Fruit fly (Drosophila melanogaster) whole organism, embryonic: ENCODE results near the gene CG16710.

Source experiments
- Adf1 ChIP-seq: fragments of 200-800 bp; sonication (Bioruptor generic); IDR thresholded peaks from 2 replicates; pipeline ENCODE4 v1.3.6; 2022; ENCODE audit warnings: missing biosample characterization, missing genetic modification characterization
- Asciz ChIP-seq: fragments of 200-800 bp; sonication (Bioruptor generic); optimal IDR thresholded peaks from 2 replicates; lab custom pipeline; 2017; ENCODE audit warnings: missing biosample characterization, mild to moderate bottlenecking, missing genetic modification characterization, missing genetic modification reagents
- Atf6 ChIP-seq: fragments of 200-800 bp; sonication (Bioruptor generic); IDR thresholded peaks from 2 replicates; pipeline ENCODE4 v1.3.6; 2022; ENCODE audit warnings: missing biosample characterization, missing genetic modification characterization
- CG10462 ChIP-seq: fragments of 200-800 bp; sonication (Bioruptor generic); optimal IDR thresholded peaks from 2 replicates; lab custom pipeline; 2016; ENCODE audit warnings: missing biosample characterization, missing genetic modification characterization
- CG11085 ChIP-seq: fragments of 200-800 bp; sonication (Bioruptor generic); IDR thresholded peaks from 2 replicates; pipeline ENCODE4 v1.3.6; 2022; ENCODE audit warnings: missing biosample characterization, missing genetic modification characterization
- CG13424 ChIP-seq: fragments of 200-800 bp; sonication (Bioruptor generic); optimal IDR thresholded peaks from 2 replicates; lab custom pipeline; 2019; ENCODE audit warnings: missing biosample characterization, mild to moderate bottlenecking, missing genetic modification characterization, moderate library complexity
- CG15479 ChIP-seq: fragments of 200-800 bp; sonication (Bioruptor generic); optimal IDR thresholded peaks from 3 replicates; lab custom pipeline; 2019; ENCODE audit warnings: missing biosample characterization, mild to moderate bottlenecking, missing genetic modification characterization, moderate library complexity
- CG15514 ChIP-seq: fragments of 200-800 bp; sonication (Bioruptor generic); optimal IDR thresholded peaks from 3 replicates; lab custom pipeline; 2017; ENCODE audit warnings: missing biosample characterization, missing genetic modification characterization, mild to moderate bottlenecking, moderate library complexity, missing genetic modification reagents
- CG2202 ChIP-seq: fragments of 200-800 bp; sonication (Bioruptor generic); optimal IDR thresholded peaks from 2 replicates; lab custom pipeline; 2018; ENCODE audit warnings: missing biosample characterization, mild to moderate bottlenecking, missing genetic modification characterization
- CG4360 ChIP-seq: fragments of 200-800 bp; sonication (Bioruptor generic); IDR thresholded peaks from 2 replicates; pipeline ENCODE4 v1.3.6; 2022; ENCODE audit warnings: missing biosample characterization, missing genetic modification characterization
- CG4424 ChIP-seq: fragments of 200-800 bp; sonication (Bioruptor generic); optimal IDR thresholded peaks from 3 replicates; lab custom pipeline; 2016; ENCODE audit warnings: missing biosample characterization, missing genetic modification characterization
- CG4707 ChIP-seq: fragments of 200-800 bp; sonication (Bioruptor generic); optimal IDR thresholded peaks from 2 replicates; lab custom pipeline; 2018; ENCODE audit warnings: missing biosample characterization, mild to moderate bottlenecking, missing genetic modification characterization, moderate library complexity
- CG6683 ChIP-seq: fragments of 200-800 bp; sonication (Bioruptor generic); optimal IDR thresholded peaks from 2 replicates; lab custom pipeline; 2017; ENCODE audit warnings: missing biosample characterization, mild to moderate bottlenecking, missing genetic modification characterization, missing genetic modification reagents
- CG9932 ChIP-seq: fragments of 200-800 bp; sonication (Bioruptor generic); IDR thresholded peaks from 2 replicates; pipeline ENCODE4 v1.3.6; 2022; ENCODE audit warnings: missing biosample characterization, missing genetic modification characterization
- CrebB ChIP-seq: fragments of 200-800 bp; sonication (Bioruptor generic); optimal IDR thresholded peaks from 3 replicates; lab custom pipeline; 2018; ENCODE audit warnings: missing biosample characterization, mild to moderate bottlenecking, missing genetic modification characterization
- ERR ChIP-seq: fragments of 200-800 bp; sonication (Bioruptor generic); optimal IDR thresholded peaks from 2 replicates; lab custom pipeline; 2016; ENCODE audit warnings: missing biosample characterization, missing genetic modification characterization
- Fer2 ChIP-seq: fragments of 200-800 bp; sonication (Bioruptor generic); optimal IDR thresholded peaks from 2 replicates; lab custom pipeline; 2018; ENCODE audit warnings: missing biosample characterization, mild to moderate bottlenecking, missing genetic modification characterization, moderate library complexity
- Hr39 ChIP-seq: fragments of >200 bp; optimal IDR thresholded peaks from 2 replicates; lab custom pipeline; 2017
- Hr78 ChIP-seq, 2 experiments: fragments of 200-800 bp in 1 of 2; fragments of >200 bp in 1 of 2; sonication (Bioruptor generic) in 1 of 2; optimal IDR thresholded peaks; 2 replicates each; lab custom pipeline; 2017 to 2019; ENCODE audit warnings: missing biosample characterization in 2 of 2, missing genetic modification characterization in 2 of 2, mild to moderate bottlenecking in 1 of 2, moderate library complexity in 1 of 2
- MTF-1 ChIP-seq: fragments of 200-800 bp; sonication (Bioruptor generic); optimal IDR thresholded peaks from 2 replicates; lab custom pipeline; 2018; ENCODE audit warnings: missing biosample characterization, mild to moderate bottlenecking, missing genetic modification characterization, borderline replicate concordance
- Meics ChIP-seq: fragments of 200-800 bp; sonication (Bioruptor generic); optimal IDR thresholded peaks from 2 replicates; lab custom pipeline; 2017; ENCODE audit warnings: missing biosample characterization, mild to moderate bottlenecking, missing genetic modification characterization
- Mrtf ChIP-seq: fragments of 200-800 bp; sonication (Bioruptor generic); IDR thresholded peaks from 3 replicates; pipeline ENCODE4 v1.3.6; 2022; ENCODE audit warnings: missing biosample characterization, missing genetic modification characterization
- NFAT ChIP-seq: fragments of 200-800 bp; sonication (Bioruptor generic); IDR thresholded peaks from 2 replicates; pipeline ENCODE4 v1.3.6; 2022; ENCODE audit warnings: missing biosample characterization, missing genetic modification characterization
- Neu2 ChIP-seq: fragments of 200-800 bp; sonication (Bioruptor generic); optimal IDR thresholded peaks from 3 replicates; lab custom pipeline; 2016; ENCODE audit warnings: missing biosample characterization, missing genetic modification characterization, borderline replicate concordance
- PHDP ChIP-seq: fragments of 200-800 bp; sonication (Bioruptor generic); optimal IDR thresholded peaks from 3 replicates; lab custom pipeline; 2018; ENCODE audit warnings: missing biosample characterization, mild to moderate bottlenecking, missing genetic modification characterization, moderate library complexity
- Poxn ChIP-seq: fragments of 200-800 bp; sonication (Bioruptor generic); IDR thresholded peaks from 2 replicates; pipeline ENCODE4 v1.3.6; 2022; ENCODE audit warnings: missing biosample characterization, missing genetic modification characterization
- Rfx ChIP-seq: fragments of 200-800 bp; sonication (Bioruptor generic); IDR thresholded peaks from 2 replicates; pipeline ENCODE4 v1.3.6; 2022; ENCODE audit warnings: missing biosample characterization, missing genetic modification characterization
- Six4 ChIP-seq: fragments of 200-800 bp; sonication (Bioruptor generic); optimal IDR thresholded peaks from 2 replicates; lab custom pipeline; 2016; ENCODE audit warnings: missing biosample characterization, missing genetic modification characterization
- Sry-β ChIP-seq: fragments of 200-800 bp; sonication (Bioruptor generic); optimal IDR thresholded peaks from 2 replicates; lab custom pipeline; 2018; ENCODE audit warnings: missing biosample characterization, mild to moderate bottlenecking, missing genetic modification characterization, moderate library complexity
- ato ChIP-seq: fragments of 200-800 bp; sonication (Bioruptor generic); IDR thresholded peaks from 2 replicates; pipeline ENCODE4 v1.3.6; 2022; ENCODE audit warnings: missing biosample characterization, missing genetic modification characterization; ENCODE audit not compliant: partially characterized antibody
- btn ChIP-seq: fragments of 200-800 bp; sonication (Bioruptor generic); optimal IDR thresholded peaks from 2 replicates; lab custom pipeline; 2016; ENCODE audit warnings: missing biosample characterization, missing genetic modification characterization
- crc ChIP-seq: fragments of 200-800 bp; sonication (Bioruptor generic); optimal IDR thresholded peaks from 2 replicates; lab custom pipeline; 2016; ENCODE audit warnings: missing biosample characterization, missing genetic modification characterization
- crol ChIP-seq: fragments of 200-800 bp; sonication (Bioruptor generic); IDR thresholded peaks from 2 replicates; pipeline ENCODE4 v1.3.6; 2022; ENCODE audit warnings: missing biosample characterization, missing genetic modification characterization
- en ChIP-seq: fragments of 200-800 bp; sonication (Bioruptor generic); optimal IDR thresholded peaks from 2 replicates; lab custom pipeline; 2016; ENCODE audit warnings: missing biosample characterization, missing genetic modification characterization
- ewg ChIP-seq: fragments of 200-800 bp; sonication (Bioruptor generic); optimal IDR thresholded peaks from 3 replicates; lab custom pipeline; 2017; ENCODE audit warnings: mild to moderate bottlenecking, missing biosample characterization, missing genetic modification reagents, missing genetic modification characterization
- exex ChIP-seq: fragments of 200-800 bp; sonication (Bioruptor generic); optimal IDR thresholded peaks from 4 replicates; lab custom pipeline; 2018; ENCODE audit warnings: missing biosample characterization, mild to moderate bottlenecking, missing genetic modification characterization, moderate library complexity
- gsb-n ChIP-seq: fragments of 200-800 bp; sonication (Bioruptor generic); optimal IDR thresholded peaks from 3 replicates; lab custom pipeline; 2018; ENCODE audit warnings: missing biosample characterization, mild to moderate bottlenecking, missing genetic modification characterization
- kni ChIP-seq: fragments of 200-800 bp; sonication (Bioruptor generic); optimal IDR thresholded peaks from 3 replicates; lab custom pipeline; 2017; ENCODE audit warnings: mild to moderate bottlenecking, missing biosample characterization, missing genetic modification reagents, missing genetic modification characterization
- lov ChIP-seq, 2 experiments: fragments of 200-800 bp in 1 of 2; fragments of >200 bp in 1 of 2; sonication (Bioruptor generic) in 1 of 2; IDR thresholded peaks in 1 of 2; optimal IDR thresholded peaks in 1 of 2; 2 replicates in 1 of 2; 3 replicates in 1 of 2; pipeline versions ENCODE4 v1.3.6 to Lab custom; 2017 to 2022; ENCODE audit warnings: missing biosample characterization in 1 of 2, missing genetic modification characterization in 1 of 2
- mld ChIP-seq: fragments of 200-800 bp; sonication (Bioruptor generic); IDR thresholded peaks from 3 replicates; pipeline ENCODE4 v1.3.6; 2022; ENCODE audit warnings: missing biosample characterization, missing genetic modification characterization; ENCODE audit not compliant: partially characterized antibody
- otp ChIP-seq: fragments of 200-800 bp; sonication (Bioruptor generic); IDR thresholded peaks from 3 replicates; pipeline ENCODE4, ENCODE4 v1.3.6; 2022; ENCODE audit warnings: missing biosample characterization, missing genetic modification characterization
- pfk ChIP-seq: fragments of 200-800 bp; sonication (Bioruptor generic); optimal IDR thresholded peaks from 2 replicates; lab custom pipeline; 2018; ENCODE audit warnings: missing biosample characterization, mild to moderate bottlenecking, missing genetic modification characterization, moderate library complexity
- pnt ChIP-seq: fragments of 200-800 bp; sonication (Bioruptor generic); optimal IDR thresholded peaks from 3 replicates; lab custom pipeline; 2016; ENCODE audit warnings: missing biosample characterization, missing genetic modification characterization
- run ChIP-seq: fragments of 200-800 bp; sonication (Bioruptor generic); optimal IDR thresholded peaks from 3 replicates; lab custom pipeline; 2018; ENCODE audit warnings: missing biosample characterization, mild to moderate bottlenecking, missing genetic modification characterization
- sna ChIP-seq: fragments of 200-800 bp; sonication (Bioruptor generic); IDR thresholded peaks from 2 replicates; pipeline ENCODE4 v1.3.6; 2022; ENCODE audit warnings: missing biosample characterization, missing genetic modification characterization; ENCODE audit not compliant: partially characterized antibody
- ssp ChIP-seq: fragments of 200-800 bp; sonication (Bioruptor generic); IDR thresholded peaks from 2 replicates; pipeline ENCODE4 v1.3.6; 2022; ENCODE audit warnings: missing biosample characterization, missing genetic modification characterization
- twi ChIP-seq: fragments of 200-800 bp; optimal IDR thresholded peaks from 2 replicates; lab custom pipeline; 2019; ENCODE audit warnings: missing biosample characterization, mild to moderate bottlenecking, missing genetic modification characterization, moderate library complexity
- vfl ChIP-seq: fragments of 200-800 bp; sonication (Bioruptor generic); optimal IDR thresholded peaks from 2 replicates; lab custom pipeline; 2016; ENCODE audit warnings: missing biosample characterization, missing genetic modification characterization
- yki ChIP-seq: fragments of >200 bp; optimal IDR thresholded peaks from 3 replicates; lab custom pipeline; 2018

CG16710 gene

dm6 chr3R:23722680-23723372 is 40.5 kb downstream of the CG16710 start, which contains the start of gene CG10365 (continued):
- TF ChIP-seq run (tag; lab: Kevin White, UChicago): peak; percentile 79
- no peak for TF ChIP-seq vfl (GFP tag; lab: Kevin White, UChicago)
- TF ChIP-seq Mrtf (GFP tag; lab: Robert Waterston, UW): peak; percentile 20; the same call in 1 of the 3 replicates
- peak; percentile 49 for TF ChIP-seq Six4 (GFP tag; lab: Kevin White, UChicago)
- TF ChIP-seq PHDP (tag; lab: Kevin White, UChicago): peak; percentile 96
- TF ChIP-seq ssp (GFP tag; lab: Robert Waterston, UW): peak; percentile 65
- TF ChIP-seq Asciz: peak; percentile 87
- no peak for TF ChIP-seq CG4707 (GFP tag; lab: Kevin White, UChicago)
- TF ChIP-seq Hr39 (lab: Kevin White, UChicago): no peak
- no peak for TF ChIP-seq Neu2 (GFP tag; lab: Kevin White, UChicago)
- TF ChIP-seq Meics (GFP tag; lab: Kevin White, UChicago): peak; percentile 93
- TF ChIP-seq mld: no peak
- TF ChIP-seq CG13424: peak; percentile 92
- no peak for TF ChIP-seq twi
- peak; percentile 21 for TF ChIP-seq CG15514 (GFP tag; lab: Kevin White, UChicago)
- no peak for TF ChIP-seq ERR (GFP tag; lab: Kevin White, UChicago)
- peak; percentile 72 for TF ChIP-seq CrebB
- TF ChIP-seq CG4424: peak; percentile 82
- peak; percentile 75 for TF ChIP-seq Fer2 (tag; lab: Kevin White, UChicago)
- TF ChIP-seq MTF-1 (GFP tag; lab: Kevin White, UChicago): peak; percentile 58
- peak in 1 of 2 experiments; percentile 33 for TF ChIP-seq Hr78 (GFP tag; optimal IDR thresholded peaks at IDR 0.05; lab: Kevin White, UChicago)
- no peak for TF ChIP-seq kni (GFP tag; lab: Kevin White, UChicago)
- TF ChIP-seq exex: peak; percentile 66
- TF ChIP-seq CG4360 (GFP tag; lab: Robert Waterston, UW): no peak
- TF ChIP-seq CG2202 (tag; lab: Kevin White, UChicago): no peak
- TF ChIP-seq pnt (GFP tag; lab: Kevin White, UChicago): no peak
- no peak for TF ChIP-seq CG15479
- TF ChIP-seq pfk (GFP tag; lab: Kevin White, UChicago): no peak
- TF ChIP-seq otp (GFP tag; lab: Robert Waterston, UW): 0 out of 3 replicates have a peak, but pooled peaks have one; percentile 19
- TF ChIP-seq Atf6: peak; percentile 94
- no peak for TF ChIP-seq lov (optimal IDR thresholded peaks at IDR 0.05; lab: Kevin White, UChicago)
- no peak for TF ChIP-seq lov (GFP tag; IDR thresholded peaks at IDR 0.05; lab: Robert Waterston, UW)
- TF ChIP-seq gsb-n (tag; lab: Kevin White, UChicago): peak; percentile 79
- TF ChIP-seq Poxn (GFP tag; lab: Robert Waterston, UW): peak; percentile 54; the same call in 1 of the 2 replicates
- no peak for TF ChIP-seq crc (GFP tag; lab: Kevin White, UChicago)
- no peak for TF ChIP-seq en (GFP tag; lab: Kevin White, UChicago)
- TF ChIP-seq sna: no peak
- peak; percentile 87 for TF ChIP-seq Rfx
- peak; percentile 85 for TF ChIP-seq CG6683 (GFP tag; lab: Kevin White, UChicago)
- TF ChIP-seq ato: no peak
- TF ChIP-seq Sry-β: no peak
- TF ChIP-seq CG10462 (GFP tag; lab: Kevin White, UChicago): peak; percentile 55
- peak; percentile 67 for TF ChIP-seq CG9932
- TF ChIP-seq ewg (GFP tag; lab: Kevin White, UChicago): peak; percentile 70
- TF ChIP-seq NFAT: peak; percentile 50; the same call in 1 of the 2 replicates
- peak; percentile 77 for TF ChIP-seq crol
- no peak for TF ChIP-seq yki (lab: Kevin White, UChicago)
- peak; percentile 76 for TF ChIP-seq CG11085
- no peak for TF ChIP-seq btn
- peak; percentile 50 for TF ChIP-seq Adf1 (GFP tag; lab: Robert Waterston, UW)
